Fruit fly (Drosophila melanogaster) whole organism, embryonic: Measurements from ENCODE around the gene Inx3.

Source experiments
- Atf6 ChIP-seq: fragments of 200-800 bp; sonication (Bioruptor generic); IDR thresholded peaks from 2 replicates; pipeline ENCODE4 v1.3.6; 2022; ENCODE audit warnings: missing biosample characterization, missing genetic modification characterization
- BEAF-32 ChIP-seq: fragments of 200-800 bp; sonication (Bioruptor generic); optimal IDR thresholded peaks from 3 replicates; lab custom pipeline; 2017; ENCODE audit warnings: missing biosample characterization, missing genetic modification characterization, mild to moderate bottlenecking, moderate library complexity, missing genetic modification reagents
- BtbVII ChIP-seq: fragments of 200-800 bp; sonication (Bioruptor generic); optimal IDR thresholded peaks from 3 replicates; lab custom pipeline; 2017; ENCODE audit warnings: missing biosample characterization, mild to moderate bottlenecking, missing genetic modification characterization
- CG1024 ChIP-seq: fragments of 200-800 bp; sonication (Bioruptor generic); IDR thresholded peaks from 2 replicates; pipeline ENCODE4 v1.3.6; 2022; ENCODE audit warnings: missing biosample characterization, missing genetic modification characterization
- CG10979 ChIP-seq: fragments of 200-800 bp; sonication (Bioruptor generic); optimal IDR thresholded peaks from 2 replicates; lab custom pipeline; 2018; ENCODE audit warnings: missing biosample characterization, mild to moderate bottlenecking, missing genetic modification characterization, moderate library complexity
- CG11085 ChIP-seq: fragments of 200-800 bp; sonication (Bioruptor generic); IDR thresholded peaks from 2 replicates; pipeline ENCODE4 v1.3.6; 2022; ENCODE audit warnings: missing biosample characterization, missing genetic modification characterization
- CG11093 ChIP-seq: fragments of 200-800 bp; sonication (Bioruptor generic); IDR thresholded peaks from 3 replicates; pipeline ENCODE4 v1.3.6; 2022; ENCODE audit warnings: missing biosample characterization, missing genetic modification characterization
- CG11247 ChIP-seq: fragments of 200-800 bp; sonication (Bioruptor generic); IDR thresholded peaks from 2 replicates; pipeline ENCODE4 v1.3.6; 2022; ENCODE audit warnings: missing biosample characterization, missing genetic modification characterization
- CG12769 ChIP-seq: fragments of 200-800 bp; sonication (Bioruptor generic); optimal IDR thresholded peaks from 2 replicates; lab custom pipeline; 2019; ENCODE audit warnings: missing biosample characterization, mild to moderate bottlenecking, missing genetic modification characterization, moderate library complexity
- CG13775 ChIP-seq: fragments of 200-800 bp; sonication (Bioruptor generic); optimal IDR thresholded peaks from 3 replicates; lab custom pipeline; 2017; ENCODE audit warnings: missing biosample characterization, mild to moderate bottlenecking, missing genetic modification characterization
- CG14710 ChIP-seq: fragments of 200-800 bp; sonication (Bioruptor generic); optimal IDR thresholded peaks from 3 replicates; lab custom pipeline; 2019; ENCODE audit warnings: missing biosample characterization, mild to moderate bottlenecking, missing genetic modification characterization, moderate library complexity
- CG1602 ChIP-seq: fragments of 200-800 bp; sonication (Bioruptor generic); optimal IDR thresholded peaks from 3 replicates; lab custom pipeline; 2016; ENCODE audit warnings: missing biosample characterization, missing genetic modification characterization
- CG16813 ChIP-seq: fragments of 200-800 bp; sonication (Bioruptor generic); IDR thresholded peaks from 3 replicates; pipeline ENCODE4 v1.3.6; 2022; ENCODE audit warnings: missing biosample characterization, missing genetic modification characterization; ENCODE audit not compliant: partially characterized antibody
- CG16815 ChIP-seq: fragments of 200-800 bp; sonication (Bioruptor generic); optimal IDR thresholded peaks from 3 replicates; lab custom pipeline; 2017; ENCODE audit warnings: missing biosample characterization, mild to moderate bottlenecking, missing genetic modification characterization
- CG1832 ChIP-seq: fragments of 200-800 bp; sonication (Bioruptor generic); optimal IDR thresholded peaks from 2 replicates; lab custom pipeline; 2017; ENCODE audit warnings: missing biosample characterization, mild to moderate bottlenecking, missing genetic modification characterization, inconsistent platforms
- CG32767 ChIP-seq: fragments of 200-800 bp; sonication (Bioruptor generic); IDR thresholded peaks from 2 replicates; pipeline ENCODE4 v1.3.6; 2022; ENCODE audit warnings: missing biosample characterization, missing genetic modification characterization
- CG34224 ChIP-seq: fragments of 200-800 bp; sonication (Bioruptor generic); IDR thresholded peaks from 3 replicates; pipeline ENCODE4 v1.3.6; 2022; ENCODE audit warnings: missing biosample characterization, missing genetic modification characterization; ENCODE audit not compliant: partially characterized antibody
- CG4360 ChIP-seq: fragments of 200-800 bp; sonication (Bioruptor generic); IDR thresholded peaks from 2 replicates; pipeline ENCODE4 v1.3.6; 2022; ENCODE audit warnings: missing biosample characterization, missing genetic modification characterization
- CG5953 ChIP-seq: fragments of 200-800 bp; sonication (Bioruptor generic); IDR thresholded peaks from 2 replicates; pipeline ENCODE4 v1.3.6; 2022; ENCODE audit warnings: missing biosample characterization, missing genetic modification characterization
- CG6254 ChIP-seq: fragments of 200-800 bp; sonication (Bioruptor generic); optimal IDR thresholded peaks from 3 replicates; lab custom pipeline; 2017; ENCODE audit warnings: mild to moderate bottlenecking, missing biosample characterization, missing genetic modification reagents, missing genetic modification characterization
- CG6689 ChIP-seq: fragments of 200-800 bp; sonication (Bioruptor generic); IDR thresholded peaks from 2 replicates; pipeline ENCODE4 v1.3.6; 2022; ENCODE audit warnings: missing biosample characterization, missing genetic modification characterization
- CG7745 ChIP-seq: fragments of 200-800 bp; sonication (Bioruptor generic); optimal IDR thresholded peaks from 2 replicates; lab custom pipeline; 2018; ENCODE audit warnings: missing biosample characterization, mild to moderate bottlenecking, missing genetic modification characterization, moderate library complexity
- CG8478 ChIP-seq: fragments of >200 bp; optimal IDR thresholded peaks from 2 replicates; lab custom pipeline; 2018
- CTCF ChIP-seq: fragments of 200-800 bp; sonication (Bioruptor generic); optimal IDR thresholded peaks from 2 replicates; lab custom pipeline; 2017; ENCODE audit warnings: missing biosample characterization, mild to moderate bottlenecking, missing genetic modification characterization, moderate library complexity
- D ChIP-seq, 2 experiments: fragments of 200-800 bp in 1 of 2; fragments of >200 bp in 1 of 2; sonication (Bioruptor generic) in 1 of 2; optimal IDR thresholded peaks; 2 replicates in 1 of 2; 3 replicates in 1 of 2; lab custom pipeline; 2017; ENCODE audit warnings: mild to moderate bottlenecking in 1 of 2, missing biosample characterization in 1 of 2, missing genetic modification characterization in 1 of 2, missing genetic modification reagents in 1 of 2
- D19A ChIP-seq: fragments of 200-800 bp; optimal IDR thresholded peaks from 3 replicates; lab custom pipeline; 2019; ENCODE audit warnings: missing biosample characterization, mild to moderate bottlenecking, missing genetic modification characterization, moderate library complexity
- Deaf1 ChIP-seq: fragments of 200-800 bp; optimal IDR thresholded peaks from 3 replicates; lab custom pipeline; 2019; ENCODE audit warnings: missing biosample characterization, mild to moderate bottlenecking, missing genetic modification characterization, moderate library complexity
- ERR ChIP-seq: fragments of 200-800 bp; sonication (Bioruptor generic); optimal IDR thresholded peaks from 2 replicates; lab custom pipeline; 2016; ENCODE audit warnings: missing biosample characterization, missing genetic modification characterization
- Ets65A ChIP-seq: fragments of 200-800 bp; sonication (Bioruptor generic); peaks from one replicate; lab custom pipeline; 2016; ENCODE audit warnings: missing biosample characterization, missing genetic modification characterization
- HLH4C ChIP-seq: fragments of 200-800 bp; sonication (Bioruptor generic); IDR thresholded peaks from 3 replicates; pipeline ENCODE4 v1.3.6; 2022; ENCODE audit warnings: missing biosample characterization, missing genetic modification characterization; ENCODE audit not compliant: partially characterized antibody
- Jarid2 ChIP-seq: fragments of 200-800 bp; sonication (Bioruptor generic); optimal IDR thresholded peaks from 3 replicates; lab custom pipeline; 2017; ENCODE audit warnings: mild to moderate bottlenecking, missing biosample characterization, missing genetic modification reagents, missing genetic modification characterization
- Kr ChIP-seq: fragments of 200-800 bp; sonication (Bioruptor generic); optimal IDR thresholded peaks from 2 replicates; lab custom pipeline; 2017; ENCODE audit warnings: missing biosample characterization, mild to moderate bottlenecking, missing genetic modification characterization
- Mrtf ChIP-seq: fragments of 200-800 bp; sonication (Bioruptor generic); IDR thresholded peaks from 3 replicates; pipeline ENCODE4 v1.3.6; 2022; ENCODE audit warnings: missing biosample characterization, missing genetic modification characterization
- Ptx1 ChIP-seq: fragments of 200-800 bp; sonication (Bioruptor generic); IDR thresholded peaks from 2 replicates; pipeline ENCODE4 v1.3.6; 2022; ENCODE audit warnings: missing biosample characterization, missing genetic modification characterization
- bab2 ChIP-seq: fragments of 200-800 bp; sonication (Bioruptor generic); optimal IDR thresholded peaks from 2 replicates; lab custom pipeline; 2016; ENCODE audit warnings: missing biosample characterization, missing genetic modification characterization
- cato ChIP-seq: fragments of 200-800 bp; sonication (Bioruptor generic); optimal IDR thresholded peaks from 2 replicates; lab custom pipeline; 2016; ENCODE audit warnings: missing biosample characterization, missing genetic modification characterization, borderline replicate concordance
- chif ChIP-seq, 2 experiments: fragments of 200-800 bp; sonication (Bioruptor generic); optimal IDR thresholded peaks; 3 replicates each; lab custom pipeline; 2016; ENCODE audit warnings: missing biosample characterization in 2 of 2, missing genetic modification characterization in 2 of 2
- disco-r ChIP-seq: fragments of 200-800 bp; sonication (Bioruptor generic); optimal IDR thresholded peaks from 2 replicates; lab custom pipeline; 2016; ENCODE audit warnings: missing biosample characterization, missing genetic modification characterization
- kah ChIP-seq: fragments of 200-800 bp; sonication (Bioruptor generic); optimal IDR thresholded peaks from 2 replicates; lab custom pipeline; 2018; ENCODE audit warnings: missing biosample characterization, mild to moderate bottlenecking, missing genetic modification characterization
- knrl ChIP-seq: fragments of 200-800 bp; sonication (Bioruptor generic); IDR thresholded peaks from 3 replicates; pipeline ENCODE4 v1.3.6; 2022; ENCODE audit warnings: missing biosample characterization, missing genetic modification characterization; ENCODE audit not compliant: partially characterized antibody
- lbe ChIP-seq: fragments of 200-800 bp; sonication (Bioruptor generic); optimal IDR thresholded peaks from 2 replicates; lab custom pipeline; 2016; ENCODE audit warnings: missing biosample characterization, mild to moderate bottlenecking, missing genetic modification characterization
- mirr ChIP-seq: fragments of 200-800 bp; sonication (Bioruptor generic); optimal IDR thresholded peaks from 3 replicates; lab custom pipeline; 2018; ENCODE audit warnings: missing biosample characterization, mild to moderate bottlenecking, missing genetic modification characterization
- pb ChIP-seq: fragments of 200-800 bp; sonication (Bioruptor generic); optimal IDR thresholded peaks from 3 replicates; lab custom pipeline; 2016; ENCODE audit warnings: missing biosample characterization, missing genetic modification characterization
- pum ChIP-seq: fragments of 200-800 bp; sonication (Bioruptor generic); optimal IDR thresholded peaks from 2 replicates; lab custom pipeline; 2016; ENCODE audit warnings: missing biosample characterization, missing genetic modification characterization
- sd ChIP-seq: fragments of 200-800 bp; sonication (Bioruptor generic); optimal IDR thresholded peaks from 3 replicates; lab custom pipeline; 2018; ENCODE audit warnings: missing biosample characterization, mild to moderate bottlenecking, missing genetic modification characterization, moderate library complexity
- sens ChIP-seq: fragments of 200-800 bp; sonication (Bioruptor generic); peaks from one replicate; lab custom pipeline; 2016; ENCODE audit warnings: missing biosample characterization, missing genetic modification characterization
- sima ChIP-seq: fragments of 200-800 bp; sonication (Bioruptor generic); optimal IDR thresholded peaks from 2 replicates; lab custom pipeline; 2016; ENCODE audit warnings: missing biosample characterization, missing genetic modification characterization
- sisA ChIP-seq: fragments of 200-800 bp; sonication (Bioruptor generic); IDR thresholded peaks from 2 replicates; pipeline ENCODE4 v1.3.6; 2022; ENCODE audit warnings: missing biosample characterization, missing genetic modification characterization
- stwl ChIP-seq: fragments of 200-800 bp; sonication (Bioruptor generic); optimal IDR thresholded peaks from 3 replicates; lab custom pipeline; 2018; ENCODE audit warnings: missing biosample characterization, mild to moderate bottlenecking, missing genetic modification characterization, moderate library complexity
- vvl ChIP-seq: fragments of 200-800 bp; sonication (Bioruptor generic); IDR thresholded peaks from 2 replicates; pipeline ENCODE4 v1.3.6; 2022; ENCODE audit warnings: missing biosample characterization, missing genetic modification characterization
- z ChIP-seq: fragments of 200-800 bp; sonication (Bioruptor generic); IDR thresholded peaks from 3 replicates; pipeline ENCODE4 v1.3.6; 2022; ENCODE audit warnings: missing biosample characterization, missing genetic modification characterization
- zen2 ChIP-seq: fragments of 200-800 bp; sonication (Bioruptor generic); IDR thresholded peaks from 3 replicates; pipeline ENCODE4 v1.3.6; 2022; ENCODE audit warnings: missing biosample characterization, missing genetic modification characterization; ENCODE audit not compliant: partially characterized antibody

Inx3 gene

DNA sequence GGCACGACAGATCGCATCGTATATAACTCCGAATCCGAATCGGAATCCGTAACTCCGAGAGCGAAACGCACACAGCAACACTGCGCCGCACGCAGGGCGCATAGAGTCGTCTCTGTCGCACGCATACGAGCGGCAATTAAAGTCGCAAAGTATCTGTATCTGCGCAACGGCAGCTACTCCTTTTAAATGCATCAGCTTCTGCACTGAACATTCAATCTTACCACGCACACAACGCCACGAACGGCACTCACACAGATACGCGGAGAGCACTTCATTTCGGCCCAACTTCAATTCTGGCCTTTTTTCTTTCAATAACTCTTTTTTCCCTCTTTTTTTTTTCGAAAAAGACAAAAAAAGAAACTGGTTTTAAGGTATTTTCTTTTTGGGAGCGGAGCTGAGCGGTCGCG, 1.1 kb downstream of the Inx3 start (continued):
- no peak for TF ChIP-seq CG14710
- no peak for TF ChIP-seq CG5953 (GFP tag; lab: Robert Waterston, UW)
- no peak for TF ChIP-seq Ets65A (GFP tag; lab: Kevin White, UChicago)
- no peak for TF ChIP-seq CG13775
- peak; percentile 5 for TF ChIP-seq BEAF-32 (GFP tag; lab: Kevin White, UChicago)
- TF ChIP-seq Atf6, result no peak
- no peak for TF ChIP-seq CG11247 (GFP tag; lab: Robert Waterston, UW)
- TF ChIP-seq CG34224 (GFP tag; lab: Robert Waterston, UW), result no peak
- TF ChIP-seq CG6689, result no peak
- TF ChIP-seq mirr, result no peak
- TF ChIP-seq kah (GFP tag; lab: Kevin White, UChicago), result no peak
- TF ChIP-seq z (GFP tag; lab: Robert Waterston, UW), result peak; percentile 44; the same call in 1 of the 3 replicates
- TF ChIP-seq pb (GFP tag; lab: Kevin White, UChicago), result no peak
- TF ChIP-seq CG1602 (GFP tag; lab: Kevin White, UChicago), result no peak
- no peak for TF ChIP-seq HLH4C (GFP tag; lab: Robert Waterston, UW)
- TF ChIP-seq CG7745 (tag; lab: Kevin White, UChicago), result no peak
- no peak for TF ChIP-seq CG11093 (GFP tag; lab: Robert Waterston, UW)
- no peak for TF ChIP-seq vvl (GFP tag; lab: Robert Waterston, UW)
- no peak for TF ChIP-seq CG16815
- peak; percentile 4 for TF ChIP-seq CTCF (GFP tag; lab: Kevin White, UChicago)
- no peak for TF ChIP-seq pum
- TF ChIP-seq CG32767 (GFP tag; lab: Robert Waterston, UW), result 0 out of 2 replicates have a peak, but pooled peaks have one; percentile 38
- TF ChIP-seq CG1832 (GFP tag; lab: Kevin White, UChicago), result peak; percentile 72
- TF ChIP-seq Mrtf (GFP tag; lab: Robert Waterston, UW), result no peak
- TF ChIP-seq CG4360 (GFP tag; lab: Robert Waterston, UW), result no peak
- TF ChIP-seq chif (GFP tag; optimal IDR thresholded peaks at IDR 0.05; lab: Kevin White, UChicago), result no peak
- no peak for TF ChIP-seq sima (GFP tag; lab: Kevin White, UChicago)
- peak; percentile 50 for TF ChIP-seq CG8478
- no peak for TF ChIP-seq D (optimal IDR thresholded peaks at IDR 0.05; lab: Kevin White, UChicago)
- TF ChIP-seq D (GFP tag; optimal IDR thresholded peaks at IDR 0.05; lab: Kevin White, UChicago), result no peak
- TF ChIP-seq Kr, result peak; percentile 71
- no peak for TF ChIP-seq CG11085 (GFP tag; lab: Robert Waterston, UW)
- no peak for TF ChIP-seq knrl (GFP tag; lab: Robert Waterston, UW)
- no peak for TF ChIP-seq disco-r (GFP tag; lab: Kevin White, UChicago)
- TF ChIP-seq sd (tag; lab: Kevin White, UChicago), result peak; percentile 21
- TF ChIP-seq bab2, result no peak
- TF ChIP-seq Deaf1, result peak; percentile 69
- no peak for TF ChIP-seq CG6254
- no peak for TF ChIP-seq CG10979 (tag; lab: Kevin White, UChicago)
- TF ChIP-seq sisA (GFP tag; lab: Robert Waterston, UW), result no peak
- peak; percentile 26 for TF ChIP-seq lbe (GFP tag; lab: Kevin White, UChicago)
- no peak for TF ChIP-seq CG1024 (GFP tag; lab: Robert Waterston, UW)
- TF ChIP-seq zen2, result no peak
- no peak for TF ChIP-seq cato
- TF ChIP-seq sens (GFP tag; lab: Kevin White, UChicago), result peak; percentile 69
- peak; percentile 35 for TF ChIP-seq stwl (tag; lab: Kevin White, UChicago)
- TF ChIP-seq CG12769 (tag; lab: Kevin White, UChicago), result peak; percentile 9
- no peak for TF ChIP-seq Jarid2
- TF ChIP-seq CG16813 (GFP tag; lab: Robert Waterston, UW), result no peak
- no peak for TF ChIP-seq ERR (GFP tag; lab: Kevin White, UChicago)
- TF ChIP-seq Ptx1 (GFP tag; lab: Robert Waterston, UW), result no peak
- TF ChIP-seq BtbVII (GFP tag; lab: Kevin White, UChicago), result no peak
- no peak for TF ChIP-seq D19A (tag; lab: Kevin White, UChicago)
